Worm (Caenorhabditis elegans) whole organism, L1 larva: ENCODE data around the gene K09H11.4.
A peak's percentile ranks its signal among the peaks of the same experiment; 100 is the strongest.

Experiments used
- C04F5.9 ChIP-seq: sonication (generic microtip); optimal IDR thresholded peaks from 2 replicates; lab custom pipeline; 2016; ENCODE audit warnings: missing genetic modification characterization, missing compliant biosample characterization
- C16A3.4 ChIP-seq: fragments of 150-350 bp; optimal IDR thresholded peaks from 2 replicates; lab custom pipeline; 2014; ENCODE audit warnings: missing biosample characterization, missing genetic modification characterization
- F16B12.6 ChIP-seq: fragments of 150-350 bp; optimal IDR thresholded peaks from 2 replicates; lab custom pipeline; 2014; ENCODE audit warnings: missing biosample characterization, missing genetic modification characterization
- Y116A8C.19 ChIP-seq: sonication (generic microtip); optimal IDR thresholded peaks from 2 replicates; lab custom pipeline; 2016; ENCODE audit warnings: missing compliant biosample characterization, missing genetic modification characterization, borderline replicate concordance
- aly-2 ChIP-seq: fragments of 150-350 bp; optimal IDR thresholded peaks from 2 replicates; lab custom pipeline; 2014; ENCODE audit warnings: missing biosample characterization, missing genetic modification characterization
- blmp-1 ChIP-seq: fragments of 150-350 bp; optimal IDR thresholded peaks from 2 replicates; lab custom pipeline; 2014; ENCODE audit warnings: missing biosample characterization, missing genetic modification characterization
- ceh-63 ChIP-seq: fragments of 200-800 bp; sonication (Bioruptor generic); optimal IDR thresholded peaks from 2 replicates; lab custom pipeline; 2018; ENCODE audit warnings: mild to moderate bottlenecking, missing genetic modification characterization, missing compliant biosample characterization
- ceh-8 ChIP-seq: fragments of 200-800 bp; sonication (Bioruptor generic); optimal IDR thresholded peaks from 2 replicates; lab custom pipeline; 2018; ENCODE audit warnings: mild to moderate bottlenecking, missing genetic modification characterization, moderate library complexity, missing compliant biosample characterization
- ceh-82 ChIP-seq, 3 experiments: fragments of 150-350 bp in 1 of 3; sonication (generic microtip) in 2 of 3; optimal IDR thresholded peaks; 2 replicates each; lab custom pipeline; 2014 to 2017; ENCODE audit warnings: missing biosample characterization in 3 of 3, missing genetic modification characterization in 3 of 3
- ceh-88 ChIP-seq: fragments of 200-800 bp; sonication (Bioruptor generic); IDR thresholded peaks from 2 replicates; pipeline ENCODE4 v1.3.6; 2022; ENCODE audit warnings: missing genetic modification characterization, missing compliant biosample characterization
- dpl-1 ChIP-seq, 3 experiments: fragments of 150-350 bp in 2 of 3; sonication (generic microtip) in 1 of 3; optimal IDR thresholded peaks; 2 replicates each; lab custom pipeline; 2014 to 2017; ENCODE audit warnings: missing biosample characterization in 3 of 3, missing genetic modification characterization in 3 of 3, missing genetic modification reagents in 3 of 3
- efl-1 ChIP-seq, 4 experiments: fragments of 150-350 bp; optimal IDR thresholded peaks in 3 of 4; peaks in 1 of 4; 1 replicate in 1 of 4; 2 replicates in 3 of 4; lab custom pipeline; 2014; ENCODE audit warnings: missing biosample characterization in 2 of 4, missing genetic modification characterization in 2 of 4, missing genetic modification reagents in 2 of 4
- egl-13 ChIP-seq: sonication (generic microtip); optimal IDR thresholded peaks from 2 replicates; lab custom pipeline; 2016; ENCODE audit warnings: missing genotype, missing genetic modification reagents, missing genetic modification characterization, missing compliant biosample characterization
- egl-27 ChIP-seq, 2 experiments: fragments of 150-350 bp in 1 of 2; sonication (generic microtip); optimal IDR thresholded peaks; 3 replicates each; lab custom pipeline; 2017 to 2018; ENCODE audit warnings: missing biosample characterization in 2 of 2, missing genetic modification characterization in 2 of 2, missing genetic modification reagents in 2 of 2
- elt-2 ChIP-seq: sonication (generic microtip); optimal IDR thresholded peaks from 2 replicates; lab custom pipeline; 2016; ENCODE audit warnings: missing genetic modification characterization, mild to moderate bottlenecking, inconsistent platforms, missing compliant biosample characterization, missing genetic modification reagents
- elt-3 ChIP-seq, 6 experiments: fragments of 150-350 bp in 1 of 6; sonication (generic microtip); optimal IDR thresholded peaks; 2 replicates each; lab custom pipeline; 2017 to 2018; ENCODE audit warnings: missing biosample characterization in 6 of 6, missing genetic modification characterization in 6 of 6, inconsistent platforms in 1 of 6
- fkh-10 ChIP-seq: sonication (generic microtip); optimal IDR thresholded peaks from 2 replicates; lab custom pipeline; 2017; ENCODE audit warnings: missing biosample characterization, missing genetic modification reagents, missing genetic modification characterization
- fkh-4 ChIP-seq: sonication (generic microtip); optimal IDR thresholded peaks from 2 replicates; lab custom pipeline; 2016; ENCODE audit warnings: missing compliant biosample characterization, missing genetic modification characterization, borderline replicate concordance
- fkh-8 ChIP-seq: sonication (generic microtip); optimal IDR thresholded peaks from 2 replicates; lab custom pipeline; 2016; ENCODE audit warnings: mild to moderate bottlenecking, missing genetic modification characterization, missing compliant biosample characterization
- fos-1 ChIP-seq: fragments of 150-350 bp; optimal IDR thresholded peaks from 2 replicates; lab custom pipeline; 2014; ENCODE audit warnings: missing biosample characterization, missing genetic modification characterization
- grh-1 ChIP-seq: fragments of 200-800 bp; sonication (Bioruptor generic); IDR thresholded peaks from 2 replicates; pipeline ENCODE4 v1.3.6; 2022; ENCODE audit warnings: missing genetic modification reagents, missing genetic modification characterization, missing compliant biosample characterization
- hlh-17 ChIP-seq: fragments of 200-800 bp; sonication (Bioruptor generic); optimal IDR thresholded peaks from 2 replicates; lab custom pipeline; 2018; ENCODE audit warnings: missing genetic modification characterization, mild to moderate bottlenecking, missing compliant biosample characterization, moderate library complexity, borderline replicate concordance
- lin-14 ChIP-seq: fragments of 200-800 bp; sonication (Bioruptor generic); optimal IDR thresholded peaks from 2 replicates; lab custom pipeline; 2018; ENCODE audit warnings: mild to moderate bottlenecking, missing genetic modification characterization, moderate library complexity, missing compliant biosample characterization
- lin-15B ChIP-seq: fragments of 150-350 bp; sonication (generic microtip); optimal IDR thresholded peaks from 3 replicates; lab custom pipeline; 2014; ENCODE audit warnings: missing biosample characterization, missing genetic modification characterization
- lir-3 ChIP-seq: sonication (generic microtip); optimal IDR thresholded peaks from 2 replicates; lab custom pipeline; 2016; ENCODE audit warnings: mild to moderate bottlenecking, missing genetic modification characterization, moderate library complexity, missing compliant biosample characterization; ENCODE audit not compliant: poor library complexity
- lsy-2 ChIP-seq, 2 experiments: fragments of 150-350 bp; optimal IDR thresholded peaks; 2 replicates each; lab custom pipeline; 2014; ENCODE audit warnings: missing biosample characterization in 2 of 2, missing genetic modification characterization in 2 of 2
- mdl-1 ChIP-seq, 2 experiments: fragments of 150-350 bp; optimal IDR thresholded peaks; 2 replicates each; lab custom pipeline; 2014 to 2017; ENCODE audit warnings: missing biosample characterization in 2 of 2, missing genetic modification characterization in 2 of 2, inconsistent platforms in 1 of 2
- mef-2 ChIP-seq: fragments of 150-350 bp; optimal IDR thresholded peaks from 2 replicates; lab custom pipeline; 2014; ENCODE audit warnings: missing biosample characterization, missing genetic modification characterization
- nhr-12 ChIP-seq: sonication (generic microtip); optimal IDR thresholded peaks from 2 replicates; lab custom pipeline; 2017; ENCODE audit warnings: missing biosample characterization, missing genetic modification characterization
- nhr-19 ChIP-seq: fragments of 200-800 bp; sonication (Bioruptor generic); conservative IDR thresholded peaks from 2 replicates; pipeline ENCODE4 v1.3.6; 2022; ENCODE audit warnings: missing genetic modification characterization, missing compliant biosample characterization
- nhr-28 ChIP-seq: fragments of 150-350 bp; optimal IDR thresholded peaks from 2 replicates; lab custom pipeline; 2014; ENCODE audit warnings: missing biosample characterization, missing genetic modification characterization
- nhr-71 ChIP-seq: sonication (generic microtip); optimal IDR thresholded peaks from 2 replicates; lab custom pipeline; 2016; ENCODE audit warnings: mild to moderate bottlenecking, missing genetic modification characterization, moderate library complexity, missing compliant biosample characterization
- nhr-77 ChIP-seq: fragments of 150-350 bp; optimal IDR thresholded peaks from 2 replicates; lab custom pipeline; 2014; ENCODE audit warnings: missing biosample characterization, missing genetic modification characterization
- nhr-84 ChIP-seq: sonication (generic microtip); optimal IDR thresholded peaks from 2 replicates; lab custom pipeline; 2017; ENCODE audit warnings: missing biosample characterization, missing genetic modification characterization
- nhr-85 ChIP-seq: sonication (generic microtip); peaks from one replicate; lab custom pipeline; 2016; ENCODE audit warnings: missing genetic modification characterization, inconsistent platforms, missing compliant biosample characterization
- nhr-90 ChIP-seq: sonication (generic microtip); optimal IDR thresholded peaks from 2 replicates; lab custom pipeline; 2016; ENCODE audit warnings: mild to moderate bottlenecking, missing genetic modification characterization, missing compliant biosample characterization; ENCODE audit not compliant: poor library complexity
- pax-3 ChIP-seq: fragments of 200-800 bp; sonication (Bioruptor generic); optimal IDR thresholded peaks from 2 replicates; lab custom pipeline; 2018; ENCODE audit warnings: mild to moderate bottlenecking, missing genetic modification characterization, moderate library complexity, missing compliant biosample characterization
- snu-23 ChIP-seq: sonication (generic microtip); optimal IDR thresholded peaks from 2 replicates; lab custom pipeline; 2016; ENCODE audit warnings: missing genetic modification characterization, missing compliant biosample characterization
- sox-4 ChIP-seq: sonication (generic microtip); optimal IDR thresholded peaks from 2 replicates; lab custom pipeline; 2016; ENCODE audit warnings: missing genetic modification characterization, missing compliant biosample characterization
- sup-37 ChIP-seq: fragments of 200-800 bp; sonication (Bioruptor generic); optimal IDR thresholded peaks from 2 replicates; lab custom pipeline; 2018; ENCODE audit warnings: mild to moderate bottlenecking, missing genetic modification characterization, missing compliant biosample characterization
- tbx-2 ChIP-seq: sonication (generic microtip); optimal IDR thresholded peaks from 2 replicates; lab custom pipeline; 2016; ENCODE audit warnings: missing genetic modification characterization, missing compliant biosample characterization
- unc-98 ChIP-seq: fragments of 200-800 bp; sonication (Bioruptor generic); IDR thresholded peaks from 2 replicates; pipeline ENCODE4 v1.3.6; 2022; ENCODE audit warnings: missing genetic modification characterization, missing compliant biosample characterization
- vab-15 ChIP-seq: sonication (generic microtip); optimal IDR thresholded peaks from 2 replicates; lab custom pipeline; 2017; ENCODE audit warnings: missing genotype, mild to moderate bottlenecking, missing genetic modification characterization, missing compliant biosample characterization
- zag-1 ChIP-seq: fragments of 150-350 bp; optimal IDR thresholded peaks from 2 replicates; lab custom pipeline; 2014; ENCODE audit warnings: missing biosample characterization, missing genetic modification characterization
- zip-4 ChIP-seq: fragments of 200-800 bp; sonication (Bioruptor generic); optimal IDR thresholded peaks from 2 replicates; lab custom pipeline; 2018; ENCODE audit warnings: mild to moderate bottlenecking, missing genetic modification characterization, moderate library complexity, missing compliant biosample characterization
- ztf-11 ChIP-seq, 2 experiments: sonication (generic microtip); optimal IDR thresholded peaks; 2 replicates each; lab custom pipeline; 2016 to 2017; ENCODE audit warnings: missing genetic modification characterization in 2 of 2, missing biosample characterization in 1 of 2, missing compliant biosample characterization in 1 of 2

Gene K09H11.4

DNA sequence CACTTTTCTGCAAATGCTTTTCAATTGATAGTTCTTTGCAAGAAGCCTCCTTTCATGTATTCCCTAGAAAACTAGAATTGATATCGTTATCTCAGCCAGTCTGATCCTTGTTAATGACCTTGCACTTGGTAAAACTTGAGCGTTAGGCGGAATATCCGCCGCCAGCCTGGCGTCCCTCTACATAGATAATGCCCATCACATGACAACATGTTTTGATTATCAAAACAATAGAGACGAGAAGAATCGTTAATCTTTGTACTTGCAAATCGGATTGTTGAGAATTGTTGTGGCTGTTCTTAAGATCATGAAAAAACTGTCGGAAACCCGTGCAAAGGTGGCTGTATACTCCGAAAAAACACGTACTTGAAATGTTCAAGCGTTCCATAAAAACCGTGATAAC, 32.8 kb downstream of the K09H11.4 start (continued):
- TF ChIP-seq sox-4 (tag; lab: Kevin White, UChicago) (no peak), C04F5.9 (tag; lab: Kevin White, UChicago) (no peak), nhr-84 (tag; lab: Kevin White, UChicago) (no peak), zip-4 (GFP tag; lab: Kevin White, UChicago) (no peak), nhr-90 (peak; percentile 56), ceh-8 (GFP tag; lab: Kevin White, UChicago) (no peak), pax-3 (tag; lab: Kevin White, UChicago) (no peak), nhr-77 (no peak), lsy-2 (tag; optimal IDR thresholded peaks at IDR 0.05; lab: Kevin White, UChicago) (peak in 1 of 2 experiments; percentile 38), hlh-17 (GFP tag; lab: Kevin White, UChicago) (no peak), nhr-85 (tag; lab: Kevin White, UChicago) (peak; percentile 94), fkh-10 (GFP tag; lab: Kevin White, UChicago) (no peak), zag-1 (no peak), mdl-1 (tag; optimal IDR thresholded peaks at IDR 0.05; lab: Kevin White, UChicago) (peak in 1 of 2 experiments; percentile 47), tbx-2 (peak; percentile 43), fkh-8 (tag; lab: Kevin White, UChicago) (no peak), nhr-12 (tag; lab: Kevin White, UChicago) (no peak), ceh-82 (tag; optimal IDR thresholded peaks at IDR 0.05; lab: Kevin White, UChicago) (no peak), efl-1 (optimal IDR thresholded peaks at IDR 0.05; lab: Kevin White, UChicago) (no peak), efl-1 (GFP tag; optimal IDR thresholded peaks at IDR 0.05 in 1 of 2; lab: Kevin White, UChicago) (peak in 1 of 2 experiments; percentile 66), vab-15 (tag; lab: Kevin White, UChicago) (no peak), egl-13 (no peak), ceh-88 (GFP tag; lab: Robert Waterston, UW) (no peak), grh-1 (GFP tag; lab: Robert Waterston, UW) (peak; percentile 59), dpl-1 (GFP tag; optimal IDR thresholded peaks at IDR 0.05; lab: Kevin White, UChicago) (no peak), unc-98 (no peak), blmp-1 (peak; percentile 88), lin-15B (no peak), fkh-4 (tag; lab: Kevin White, UChicago) (no peak), elt-2 (no peak), ztf-11 (tag; optimal IDR thresholded peaks at IDR 0.05; lab: Kevin White, UChicago) (no peak), elt-3 (tag; optimal IDR thresholded peaks at IDR 0.05; lab: Kevin White, UChicago) (peak; percentile 50 to 97 (median 68)), ceh-63 (GFP tag; lab: Kevin White, UChicago) (no peak), nhr-71 (tag; lab: Kevin White, UChicago) (peak; percentile 65), F16B12.6 (tag; lab: Kevin White, UChicago) (no peak), lir-3 (no peak), snu-23 (GFP tag; lab: Kevin White, UChicago) (peak; percentile 52), sup-37 (GFP tag; lab: Kevin White, UChicago) (no peak), C16A3.4 (no peak), lin-14 (peak; percentile 70), fos-1 (no peak), aly-2 (tag; lab: Kevin White, UChicago) (no peak), egl-27 (tag; optimal IDR thresholded peaks at IDR 0.05; lab: Kevin White, UChicago) (no peak), nhr-28 (no peak), nhr-19 (GFP tag; lab: Robert Waterston, UW) (peak; percentile 51), mef-2 (no peak), Y116A8C.19 (tag; lab: Kevin White, UChicago) (no peak)
